Worm (Caenorhabditis elegans) whole organism, late embryonic: ENCODE measurements around the gene nmad-1.
A peak's percentile ranks its signal among the peaks of the same experiment; 100 is the strongest.

Experiments used
- C08G9.2 ChIP-seq: sonication (generic microtip); optimal IDR thresholded peaks from 2 replicates; lab custom pipeline; 2016; ENCODE audit warnings: mild to moderate bottlenecking, missing genetic modification characterization, moderate library complexity, missing compliant biosample characterization
- K02D7.2 ChIP-seq: sonication (generic microtip); optimal IDR thresholded peaks from 2 replicates; lab custom pipeline; 2017; ENCODE audit warnings: mild to moderate bottlenecking, missing genetic modification characterization, missing compliant biosample characterization
- K09A11.1 ChIP-seq: sonication (generic microtip); optimal IDR thresholded peaks from 2 replicates; lab custom pipeline; 2017; ENCODE audit warnings: antibody characterized with exemption, mild to moderate bottlenecking, missing genetic modification characterization, missing compliant biosample characterization; ENCODE audit not compliant: insufficient read depth
- ahr-1 ChIP-seq: sonication (generic microtip); optimal IDR thresholded peaks from 2 replicates; lab custom pipeline; 2016; ENCODE audit warnings: missing genetic modification characterization, missing compliant biosample characterization
- ama-1 ChIP-seq: fragments of 150-350 bp; optimal IDR thresholded peaks from 2 replicates; lab custom pipeline; 2014
- ceh-14 ChIP-seq: sonication (generic microtip); optimal IDR thresholded peaks from 2 replicates; lab custom pipeline; 2016; ENCODE audit warnings: missing genotype, missing genetic modification characterization, missing compliant biosample characterization
- ceh-18 ChIP-seq: sonication (generic microtip); optimal IDR thresholded peaks from 2 replicates; lab custom pipeline; 2016; ENCODE audit warnings: missing genetic modification characterization, missing compliant biosample characterization
- ceh-2 ChIP-seq: sonication (generic microtip); optimal IDR thresholded peaks from 2 replicates; lab custom pipeline; 2016; ENCODE audit warnings: missing genotype, missing genetic modification characterization, missing compliant biosample characterization
- ceh-22 ChIP-seq: sonication (generic microtip); optimal IDR thresholded peaks from 2 replicates; lab custom pipeline; 2017; ENCODE audit warnings: missing biosample characterization, missing genetic modification characterization
- ceh-45 ChIP-seq: fragments of 200-800 bp; sonication (Bioruptor generic); IDR thresholded peaks from 2 replicates; pipeline ENCODE4 v1.3.6; 2022; ENCODE audit warnings: missing genetic modification reagents, missing genetic modification characterization, missing compliant biosample characterization
- che-1 ChIP-seq: sonication (generic microtip); optimal IDR thresholded peaks from 2 replicates; lab custom pipeline; 2016; ENCODE audit warnings: mild to moderate bottlenecking, missing genetic modification characterization, missing compliant biosample characterization
- elt-2 ChIP-seq: sonication (generic microtip); optimal IDR thresholded peaks from 2 replicates; lab custom pipeline; 2016; ENCODE audit warnings: missing genetic modification reagents, missing genetic modification characterization, missing compliant biosample characterization
- elt-4 ChIP-seq: sonication (generic microtip); optimal IDR thresholded peaks from 2 replicates; lab custom pipeline; 2016; ENCODE audit warnings: missing genetic modification characterization, missing compliant biosample characterization
- ets-4 ChIP-seq: sonication (generic microtip); optimal IDR thresholded peaks from 2 replicates; lab custom pipeline; 2016; ENCODE audit warnings: missing genetic modification characterization, missing compliant biosample characterization
- fax-1 ChIP-seq: sonication (generic microtip); optimal IDR thresholded peaks from 2 replicates; lab custom pipeline; 2016; ENCODE audit warnings: missing genotype, missing genetic modification characterization, missing compliant biosample characterization
- fkh-10 ChIP-seq: fragments of 150-350 bp; optimal IDR thresholded peaks from 2 replicates; lab custom pipeline; 2014; ENCODE audit warnings: missing biosample characterization, missing genetic modification reagents, missing genetic modification characterization
- hlh-13 ChIP-seq: fragments of 200-800 bp; sonication (Bioruptor generic); optimal IDR thresholded peaks from 2 replicates; lab custom pipeline; 2018; ENCODE audit warnings: mild to moderate bottlenecking, missing genetic modification characterization, missing compliant biosample characterization
- hlh-6 ChIP-seq: sonication (generic microtip); optimal IDR thresholded peaks from 2 replicates; lab custom pipeline; 2016; ENCODE audit warnings: missing genotype, missing genetic modification characterization, missing compliant biosample characterization
- mec-3 ChIP-seq: sonication (generic microtip); optimal IDR thresholded peaks from 2 replicates; lab custom pipeline; 2016; ENCODE audit warnings: borderline replicate concordance, missing genetic modification characterization, missing compliant biosample characterization
- nhr-11 ChIP-seq: fragments of 150-350 bp; optimal IDR thresholded peaks from 2 replicates; lab custom pipeline; 2014; ENCODE audit warnings: missing biosample characterization, missing genetic modification characterization
- npax-4 ChIP-seq: sonication (generic microtip); optimal IDR thresholded peaks from 2 replicates; lab custom pipeline; 2016; ENCODE audit warnings: missing genetic modification characterization, missing compliant biosample characterization
- pha-2 ChIP-seq: sonication (generic microtip); optimal IDR thresholded peaks from 2 replicates; lab custom pipeline; 2017; ENCODE audit warnings: mild to moderate bottlenecking, missing genetic modification characterization, missing compliant biosample characterization
- pha-4 ChIP-seq: fragments of 150-350 bp; optimal IDR thresholded peaks from 2 replicates; lab custom pipeline; 2018; ENCODE audit warnings: missing biosample characterization, missing genetic modification reagents, missing genetic modification characterization
- pqm-1 ChIP-seq: sonication (generic microtip); optimal IDR thresholded peaks from 2 replicates; lab custom pipeline; 2016; ENCODE audit warnings: missing genetic modification characterization, missing compliant biosample characterization
- pros-1 ChIP-seq: fragments of 150-350 bp; optimal IDR thresholded peaks from 2 replicates; lab custom pipeline; 2014; ENCODE audit warnings: missing biosample characterization, missing genetic modification reagents, missing genetic modification characterization
- syd-9 ChIP-seq: sonication (generic microtip); optimal IDR thresholded peaks from 2 replicates; lab custom pipeline; 2016; ENCODE audit warnings: mild to moderate bottlenecking, missing genetic modification characterization, moderate library complexity, missing compliant biosample characterization
- tbx-2 ChIP-seq: sonication (generic microtip); optimal IDR thresholded peaks from 2 replicates; lab custom pipeline; 2016; ENCODE audit warnings: missing genetic modification characterization, missing compliant biosample characterization
- tbx-7 ChIP-seq: sonication (generic microtip); optimal IDR thresholded peaks from 2 replicates; lab custom pipeline; 2016; ENCODE audit warnings: missing genotype, missing genetic modification characterization, missing compliant biosample characterization
- ttx-3 ChIP-seq: sonication (generic microtip); optimal IDR thresholded peaks from 2 replicates; lab custom pipeline; 2016; ENCODE audit warnings: missing genetic modification reagents, missing genetic modification characterization, missing compliant biosample characterization
- unc-3 ChIP-seq, 2 experiments: fragments of 200-800 bp in 1 of 2; sonication (Bioruptor generic) in 1 of 2; sonication (generic microtip) in 1 of 2; conservative IDR thresholded peaks in 1 of 2; optimal IDR thresholded peaks in 1 of 2; 2 replicates each; pipeline versions ENCODE4 v1.3.6 to Lab custom; 2016 to 2022; ENCODE audit warnings: missing compliant biosample characterization in 2 of 2, missing genetic modification characterization in 2 of 2, missing genetic modification reagents in 1 of 2
- unc-55 ChIP-seq: sonication (generic microtip); optimal IDR thresholded peaks from 2 replicates; lab custom pipeline; 2017; ENCODE audit warnings: missing biosample characterization, missing genetic modification reagents, missing genetic modification characterization
- unc-86 ChIP-seq: sonication (generic microtip); optimal IDR thresholded peaks from 2 replicates; lab custom pipeline; 2016; ENCODE audit warnings: missing genetic modification characterization, missing compliant biosample characterization
- zip-5 ChIP-seq: sonication (generic microtip); optimal IDR thresholded peaks from 2 replicates; lab custom pipeline; 2016; ENCODE audit warnings: missing genetic modification characterization, missing compliant biosample characterization

Gene nmad-1

DNA sequence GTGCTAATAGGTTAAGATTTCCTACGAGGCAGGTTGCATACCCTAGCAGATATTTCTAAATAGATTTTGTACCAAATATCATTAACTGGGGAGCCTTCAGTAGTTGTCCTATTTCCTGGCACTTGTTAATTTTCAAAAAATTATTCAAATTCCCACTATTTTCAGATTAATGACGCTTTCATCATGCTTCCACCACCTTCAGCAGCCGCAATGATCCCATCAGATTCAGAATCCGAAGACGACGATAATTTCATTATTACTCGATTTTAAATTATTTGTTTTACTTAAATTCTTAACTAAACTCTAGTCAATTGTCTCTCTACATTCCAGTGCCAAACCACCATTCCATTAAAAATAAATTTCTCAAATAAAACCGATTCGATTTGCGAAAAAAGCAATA, 3.9 kb downstream of the nmad-1 start:
- TF ChIP-seq unc-55 (GFP tag; lab: Kevin White, UChicago) (no peak), C08G9.2 (tag; lab: Kevin White, UChicago) (no peak), unc-86 (tag; lab: Kevin White, UChicago) (no peak), ceh-14 (tag; lab: Kevin White, UChicago) (no peak), che-1 (tag; lab: Kevin White, UChicago) (no peak), mec-3 (tag; lab: Kevin White, UChicago) (no peak), ceh-2 (tag; lab: Kevin White, UChicago) (no peak), elt-4 (no peak), syd-9 (tag; lab: Kevin White, UChicago) (no peak), hlh-6 (tag; lab: Kevin White, UChicago) (no peak), tbx-2 (tag; lab: Kevin White, UChicago) (no peak), fax-1 (tag; lab: Kevin White, UChicago) (no peak), ceh-45 (GFP tag; lab: Robert Waterston, UW) (no peak)

DNA sequence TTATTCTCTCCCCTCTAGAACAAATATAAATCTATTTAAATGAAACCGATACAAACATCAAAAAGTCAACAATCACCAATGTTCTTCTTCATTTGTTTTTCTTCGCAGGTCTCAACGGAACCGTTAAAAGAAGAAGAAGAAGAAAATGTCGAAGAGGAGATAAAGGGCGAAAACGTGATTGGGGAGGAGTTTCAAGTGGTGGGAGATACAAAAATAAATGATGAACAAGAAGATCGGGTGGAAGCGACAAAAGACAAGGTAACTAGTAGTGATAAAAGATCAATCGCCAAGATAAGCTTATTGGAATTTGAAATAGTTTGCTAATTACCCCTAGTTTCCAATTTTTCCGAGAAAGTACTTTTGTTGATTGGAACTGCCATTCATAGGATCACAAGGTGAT, 4.5 kb downstream of the nmad-1 start:
- TF ChIP-seq pqm-1, result no peak
- no peak for TF ChIP-seq fkh-10 (GFP tag; lab: Kevin White, UChicago)
- no peak for TF ChIP-seq fax-1 (tag; lab: Kevin White, UChicago)
- no peak for TF ChIP-seq K09A11.1 (tag; lab: Kevin White, UChicago)
- no peak for TF ChIP-seq npax-4 (tag; lab: Kevin White, UChicago)
- TF ChIP-seq pros-1 (tag; lab: Kevin White, UChicago), result no peak
- TF ChIP-seq unc-86 (tag; lab: Kevin White, UChicago), result no peak
- TF ChIP-seq pha-4 (tag; lab: Kevin White, UChicago), result no peak
- no peak for TF ChIP-seq hlh-13 (GFP tag; lab: Kevin White, UChicago)
- TF ChIP-seq ets-4 (tag; lab: Kevin White, UChicago), result no peak
- no peak for TF ChIP-seq nhr-11 (tag; lab: Kevin White, UChicago)
- TF ChIP-seq ceh-22 (tag; lab: Kevin White, UChicago), result no peak
- TF ChIP-seq unc-3 (GFP tag; conservative IDR thresholded peaks at IDR 0.05; lab: Robert Waterston, UW), result no peak
- no peak for TF ChIP-seq unc-3 (tag; optimal IDR thresholded peaks at IDR 0.05; lab: Kevin White, UChicago)
- TF ChIP-seq pha-2 (tag; lab: Kevin White, UChicago), result no peak
- TF ChIP-seq zip-5 (tag; lab: Kevin White, UChicago), result no peak
- TF ChIP-seq, all 69 proteins: peak for 0

DNA sequence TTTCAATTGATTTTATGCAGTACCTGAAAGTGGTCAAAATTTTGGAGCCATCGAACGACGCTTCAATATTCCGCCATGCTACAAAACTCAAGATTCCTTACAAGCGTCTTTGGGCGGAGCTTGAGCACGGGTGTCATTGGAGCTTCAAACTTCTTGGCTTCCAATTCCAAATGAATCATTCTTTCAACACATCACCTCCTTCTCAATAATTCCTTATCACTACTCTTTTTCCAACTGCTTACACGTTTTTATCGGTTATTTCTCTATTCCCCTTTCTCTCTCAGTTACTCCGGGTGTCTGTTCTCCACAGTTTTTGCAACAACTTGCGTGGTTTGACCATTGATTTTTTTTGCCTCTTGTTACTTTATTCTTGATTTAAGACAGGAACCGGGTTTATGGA, 8.0 kb downstream of the nmad-1 start, which contains the start of gene F09F7.5:
F09F7.5 (plus strand) TSS at position 258 of the 400 bp plus-strand sequence.
- peak; percentile 26 for TF ChIP-seq elt-2 (tag; lab: Kevin White, UChicago)
- no peak for TF ChIP-seq unc-55 (GFP tag; lab: Kevin White, UChicago)

DNA sequence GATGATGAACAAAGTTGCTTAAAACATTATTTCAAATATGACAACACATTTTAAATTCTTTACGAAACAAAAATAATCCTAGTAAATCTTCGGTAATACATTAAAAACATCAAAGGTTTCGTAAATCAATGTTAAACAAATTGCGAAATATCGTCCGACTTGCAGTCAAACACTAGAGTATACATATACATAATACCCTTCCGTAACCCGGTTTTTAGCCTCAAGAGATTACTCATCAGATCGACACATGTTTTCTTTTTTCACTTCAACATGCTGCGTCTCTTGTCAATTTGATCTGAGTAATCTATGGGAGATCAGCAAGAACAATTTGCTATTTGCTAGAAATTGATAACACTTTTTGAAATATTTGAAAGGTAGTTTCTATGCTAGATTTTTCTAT, 8.4 kb downstream of the nmad-1 start:
- TF ChIP-seq elt-4, result no peak
- no peak for TF ChIP-seq ceh-18
- TF ChIP-seq ets-4 (tag; lab: Kevin White, UChicago), result no peak
- no peak for TF ChIP-seq tbx-7 (tag; lab: Kevin White, UChicago)

DNA sequence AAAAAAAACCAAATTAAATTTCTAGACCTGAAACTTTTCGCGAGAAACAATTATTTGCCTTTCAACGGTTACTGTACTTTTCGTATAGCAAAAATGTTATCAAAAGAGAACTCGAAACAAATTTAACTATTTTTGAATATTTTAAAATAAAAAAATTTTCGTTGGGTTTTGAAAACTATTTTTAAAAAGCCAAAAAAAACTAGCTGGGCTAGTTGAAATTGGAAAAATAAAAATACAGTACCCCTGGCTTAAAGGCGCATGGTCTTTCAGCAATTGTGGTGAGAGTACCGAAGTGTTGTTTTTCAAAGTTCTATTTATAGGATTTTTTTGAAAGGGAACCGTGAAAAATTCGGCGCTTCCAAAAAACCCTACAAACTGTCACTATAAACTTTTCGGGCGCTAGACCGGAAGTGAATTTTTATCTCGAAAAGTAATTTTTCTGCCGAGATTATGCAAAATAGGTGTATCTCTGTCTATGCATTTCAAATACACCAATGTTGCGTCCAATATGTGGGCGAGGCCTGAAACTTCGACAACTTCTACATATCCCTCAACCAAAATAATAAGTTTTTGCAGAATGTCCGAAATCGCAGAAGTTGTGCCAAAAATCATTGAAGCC, 10.9 kb downstream of the nmad-1 start, which contains the start of gene D1044.1:
D1044.1 (plus strand) TSS at position 569 of the 619 bp plus-strand sequence.
- TF ChIP-seq K02D7.2, result no peak
- no peak for TF ChIP-seq ceh-22 (tag; lab: Kevin White, UChicago)
- no peak for TF ChIP-seq unc-3 (GFP tag; conservative IDR thresholded peaks at IDR 0.05; lab: Robert Waterston, UW)
- TF ChIP-seq unc-3 (tag; optimal IDR thresholded peaks at IDR 0.05; lab: Kevin White, UChicago), result no peak
- TF ChIP-seq ama-1, result no peak
- TF ChIP-seq ahr-1 (tag; lab: Kevin White, UChicago), result no peak
- TF ChIP-seq ttx-3, result no peak
